Fruit fly (Drosophila melanogaster) Kc167 (cell line): ENCODE results near the gene Ranbp21.

ENCODE experiments used
- Myc ChIP-seq: fragments of >200 bp; optimal IDR thresholded peaks from 2 replicates; lab custom pipeline; 2017; ENCODE audit warnings: missing external identifiers
- Sin3A ChIP-seq: fragments of >200 bp; optimal IDR thresholded peaks from 2 replicates; lab custom pipeline; 2018; ENCODE audit warnings: missing external identifiers
- h ChIP-seq: fragments of >200 bp; optimal IDR thresholded peaks from 3 replicates; lab custom pipeline; 2018; ENCODE audit warnings: missing external identifiers
- insv ChIP-seq: fragments of >200 bp; optimal IDR thresholded peaks from 3 replicates; lab custom pipeline; 2018; ENCODE audit warnings: missing external identifiers
- psq ChIP-seq: fragments of >200 bp; optimal IDR thresholded peaks from 2 replicates; lab custom pipeline; 2017; ENCODE audit warnings: missing external identifiers
- ttk ChIP-seq: sonication (Bioruptor generic); optimal IDR thresholded peaks from 2 replicates; lab custom pipeline; 2017; ENCODE audit warnings: missing external identifiers

Gene Ranbp21

dm6 chrX:19675662-19676061, 23.6 kb upstream of the Ranbp21 start, which contains the start of gene et:
Gene et, minus strand, starts transcription at chrX:19675891.
- TF ChIP-seq insv (lab: Kevin White, UChicago) = no peak
- no peak for TF ChIP-seq h (lab: Kevin White, UChicago)
- no peak for TF ChIP-seq ttk (lab: Kevin White, UChicago)
- no peak for TF ChIP-seq Sin3A (lab: Kevin White, UChicago)
- TF ChIP-seq Myc (lab: Kevin White, UChicago) = no peak
- no peak for TF ChIP-seq psq (lab: Kevin White, UChicago)

DNA sequence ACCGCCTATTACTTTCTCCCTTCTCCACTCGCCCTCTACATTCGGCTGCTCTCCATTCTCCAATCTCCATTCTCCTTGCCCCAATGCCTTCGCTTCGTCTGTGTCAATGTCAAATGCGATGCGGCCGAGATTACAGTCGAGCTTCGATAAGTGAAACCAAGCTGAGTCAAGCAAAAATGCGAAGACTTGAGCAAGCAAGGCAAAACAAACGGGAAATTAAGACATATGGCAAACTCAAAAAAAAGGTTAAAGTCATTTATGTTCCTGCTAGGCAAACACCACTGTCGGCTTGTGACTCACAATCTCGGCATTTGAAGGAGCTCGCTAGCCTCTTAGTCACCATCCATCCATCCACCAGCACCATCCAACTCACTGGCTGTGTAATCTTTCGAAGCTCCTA, 16.3 kb upstream of the Ranbp21 start:
- TF ChIP-seq Sin3A (lab: Kevin White, UChicago) (no peak), Myc (lab: Kevin White, UChicago) (no peak), insv (lab: Kevin White, UChicago) (no peak), h (lab: Kevin White, UChicago) (no peak), psq (lab: Kevin White, UChicago) (no peak), ttk (lab: Kevin White, UChicago) (no peak)

dm6 chrX:19667444-19668104, 15.5 kb upstream of the Ranbp21 start:
- TF ChIP-seq psq (lab: Kevin White, UChicago) (no peak), h (lab: Kevin White, UChicago) (no peak), Myc (lab: Kevin White, UChicago) (no peak), insv (lab: Kevin White, UChicago) (no peak), ttk (lab: Kevin White, UChicago) (no peak), Sin3A (lab: Kevin White, UChicago) (no peak)

DNA sequence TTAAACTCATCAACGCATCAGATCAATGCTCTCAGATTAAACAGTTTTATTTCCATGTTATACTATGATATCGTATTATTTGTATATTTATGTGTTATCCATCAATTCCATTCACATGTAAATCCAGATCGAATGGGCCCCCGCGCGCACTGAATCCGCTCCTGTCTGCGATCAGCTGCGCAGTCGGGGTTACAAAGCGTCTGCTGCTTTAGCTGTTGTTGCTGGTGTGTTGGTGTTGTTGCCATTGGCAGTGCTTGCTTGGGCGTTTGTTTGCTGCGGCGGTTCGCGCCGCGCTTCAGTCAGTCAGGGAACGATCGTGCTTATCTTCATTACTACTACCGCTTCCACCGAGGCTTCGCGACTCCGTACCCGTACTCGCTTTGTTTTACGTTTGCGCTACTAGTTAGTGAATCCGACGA, 14.9 kb upstream of the Ranbp21 start, which contains the start of gene Zw:
Zw (plus strand) TSS at position 262 of the 419 bp plus-strand sequence.
- TF ChIP-seq psq (lab: Kevin White, UChicago) (no peak), h (lab: Kevin White, UChicago) (no peak), Myc (lab: Kevin White, UChicago) (no peak), Sin3A (lab: Kevin White, UChicago) (no peak), ttk (lab: Kevin White, UChicago) (no peak), insv (lab: Kevin White, UChicago) (no peak)

dm6 chrX:19665684-19666141, 13.6 kb upstream of the Ranbp21 start:
- TF ChIP-seq Sin3A (lab: Kevin White, UChicago) (no peak), insv (lab: Kevin White, UChicago) (no peak), Myc (lab: Kevin White, UChicago) (no peak), h (lab: Kevin White, UChicago) (no peak), psq (lab: Kevin White, UChicago) (no peak), ttk (lab: Kevin White, UChicago) (no peak)

- TF ChIP-seq Sin3A (lab: Kevin White, UChicago) (no peak), h (lab: Kevin White, UChicago) (no peak), insv (lab: Kevin White, UChicago) (no peak), Myc (lab: Kevin White, UChicago) (no peak), psq (lab: Kevin White, UChicago) (no peak), ttk (lab: Kevin White, UChicago) (no peak)
These were observed 12.0 kb upstream of the Ranbp21 start, which contains the start of the genes CG14223 and Ssu72 for dm6 chrX:19663859-19664728. Gene CG14223, minus strand, starts transcription at chrX:19663971. Gene Ssu72, plus strand, starts transcription at chrX:19664561.

DNA sequence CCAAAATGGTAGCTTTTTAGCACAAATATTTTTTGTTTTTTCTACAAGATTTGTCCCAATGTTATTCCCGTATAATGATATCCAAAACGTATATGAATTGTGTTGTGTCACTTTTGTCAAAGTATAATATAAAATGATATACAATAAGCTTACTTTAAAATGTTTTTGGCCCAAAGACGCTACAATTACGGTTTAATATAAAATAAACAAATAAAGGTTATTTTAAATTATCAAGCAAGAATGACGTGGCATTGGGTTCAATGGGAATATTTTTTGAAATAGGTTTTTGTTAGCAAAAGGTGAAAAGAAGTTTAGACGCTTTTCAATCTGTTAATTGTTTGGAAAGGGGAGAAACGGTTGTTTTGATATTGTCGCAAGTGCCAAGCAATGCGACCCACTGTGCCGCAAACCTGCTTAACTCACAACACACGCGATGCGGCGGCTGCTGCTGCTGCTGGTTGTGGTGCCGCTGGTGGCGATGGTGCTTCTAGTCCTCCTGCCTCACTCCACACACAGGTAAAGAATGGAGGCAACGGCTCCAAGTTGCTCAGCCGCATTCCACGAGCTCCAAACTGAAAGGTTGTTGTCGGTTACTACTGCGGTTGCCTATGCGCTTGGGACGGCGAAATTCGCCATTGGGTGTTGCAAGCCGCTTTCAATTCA, 11.3 kb upstream of the Ranbp21 start:
- TF ChIP-seq Myc (lab: Kevin White, UChicago) (no peak), psq (lab: Kevin White, UChicago) (no peak), h (lab: Kevin White, UChicago) (no peak), ttk (lab: Kevin White, UChicago) (no peak), Sin3A (lab: Kevin White, UChicago) (no peak), insv (lab: Kevin White, UChicago) (no peak)

- TF ChIP-seq Sin3A (lab: Kevin White, UChicago) (no peak), h (lab: Kevin White, UChicago) (no peak), insv (lab: Kevin White, UChicago) (no peak), Myc (lab: Kevin White, UChicago) (no peak), psq (lab: Kevin White, UChicago) (no peak)
These were observed 10.6 kb upstream of the Ranbp21 start for dm6 chrX:19662583-19663195.

DNA sequence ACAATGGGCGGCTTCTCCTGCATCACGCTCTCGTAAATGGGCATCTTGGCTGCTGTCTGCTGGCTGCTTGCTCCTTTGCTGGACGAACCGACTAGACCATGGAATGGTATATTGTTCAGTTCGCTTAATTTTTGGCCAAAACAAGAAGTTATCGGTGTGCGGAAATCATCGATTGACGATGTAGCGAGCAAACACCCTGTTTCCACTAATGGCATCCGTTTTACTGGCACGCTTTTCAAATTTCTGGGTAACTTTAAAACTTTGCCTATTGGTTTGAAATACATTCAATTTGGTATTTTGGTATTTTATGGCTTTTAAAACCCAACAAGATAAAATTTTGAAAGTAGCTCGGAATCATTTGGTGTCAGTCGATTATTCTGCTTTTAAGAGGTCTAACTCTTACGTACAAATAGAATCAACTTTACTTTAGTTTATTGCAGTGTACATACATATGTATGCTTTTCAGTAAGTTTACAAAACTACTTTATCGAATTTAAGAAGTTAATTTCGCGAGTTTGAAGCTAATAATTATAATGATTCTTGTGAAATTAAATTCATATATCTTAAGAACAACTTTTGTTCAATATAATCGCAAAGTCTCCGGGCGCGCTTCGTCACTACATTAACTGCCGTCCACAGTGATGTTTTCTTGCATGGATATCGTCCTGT, 6.1 kb downstream of the Ranbp21 start, which contains the start of gene Arp10:
Arp10 (minus strand) TSS at position 304 of the 669 bp plus-strand sequence.
- no peak for TF ChIP-seq ttk (lab: Kevin White, UChicago)
- no peak for TF ChIP-seq Myc (lab: Kevin White, UChicago)
- no peak for TF ChIP-seq insv (lab: Kevin White, UChicago)
- no peak for TF ChIP-seq Sin3A (lab: Kevin White, UChicago)
- TF ChIP-seq h (lab: Kevin White, UChicago) = no peak
- TF ChIP-seq psq (lab: Kevin White, UChicago) = no peak
